Worm (Caenorhabditis elegans): ENCODE results near the gene lido-13.

Gene lido-13

ce11 chrII:3062222-3062621 is 8.1 kb upstream of the lido-13 start (continued):
- TF ChIP-seq Y53F4B.3 (GFP tag; IDR thresholded peaks at IDR 0.05) (no peak), mes-4 (tag; optimal IDR thresholded peaks at IDR 0.05) (no peak), bed-2 (GFP tag; IDR thresholded peaks at IDR 0.05) (no peak), ceh-40 (GFP tag; IDR thresholded peaks at IDR 0.05) (no peak), B0035.1 (tag; optimal IDR thresholded peaks at IDR 0.05) (no peak), Y95B8A.8 (GFP tag; IDR thresholded peaks at IDR 0.05) (peak; percentile 74; the same call in 1 of the 2 replicates), aptf-2 (GFP tag; conservative IDR thresholded peaks at IDR 0.05) (no peak), ekl-4 (GFP tag; IDR thresholded peaks at IDR 0.05) (no peak), hsf-1 (GFP tag; IDR thresholded peaks at IDR 0.05) (no peak), aptf-3 (GFP tag; IDR thresholded peaks at IDR 0.05) (no peak), repo-1 (tag; optimal IDR thresholded peaks at IDR 0.05) (no peak), dox-1 (GFP tag; IDR thresholded peaks at IDR 0.05) (no peak), rec-8 (tag; optimal IDR thresholded peaks at IDR 0.05) (no peak), tbp1 (GFP tag; optimal IDR thresholded peaks at IDR 0.05) (peak; percentile 95), nfya-2 (GFP tag; IDR thresholded peaks at IDR 0.05) (no peak), ztf-18 (tag; optimal IDR thresholded peaks at IDR 0.05) (peak; percentile 52), let-526 (GFP tag; IDR thresholded peaks at IDR 0.05) (0 out of 2 replicates have a peak, but pooled peaks have one; percentile 20), ceh-79 (tag; optimal IDR thresholded peaks at IDR 0.05) (no peak), egrh-3 (GFP tag; IDR thresholded peaks at IDR 0.05) (0 out of 2 replicates have a peak, but pooled peaks have one; percentile 5), nhr-80 (tag; optimal IDR thresholded peaks at IDR 0.05) (peak; percentile 12), ceh-91 (GFP tag; IDR thresholded peaks at IDR 0.05) (no peak), ceh-58 (GFP tag; IDR thresholded peaks at IDR 0.05) (no peak), ets-4 (GFP tag; optimal IDR thresholded peaks at IDR 0.05) (no peak), K12H6.12 (tag; optimal IDR thresholded peaks at IDR 0.05) (no peak), Y56A3A.18 (GFP tag; IDR thresholded peaks at IDR 0.05) (no peak), attf-5 (GFP tag; optimal IDR thresholded peaks at IDR 0.05) (no peak), nfyb-1 (GFP tag; IDR thresholded peaks at IDR 0.05) (peak; percentile 88), lir-1 (GFP tag; conservative IDR thresholded peaks at IDR 0.05) (no peak), rcor-1 (GFP tag; IDR thresholded peaks at IDR 0.05) (peak; percentile 56; the same call in 1 of the 2 replicates), gei-17 (GFP tag; optimal IDR thresholded peaks at IDR 0.05) (no peak), F49E8.2 (tag; optimal IDR thresholded peaks at IDR 0.05; ENCODE audit: insufficient read depth) (peak; percentile 18), athp-1 (tag; optimal IDR thresholded peaks at IDR 0.05) (no peak), K11D2.4 (GFP tag; IDR thresholded peaks at IDR 0.05) (0 out of 2 replicates have a peak, but pooled peaks have one; percentile 33), ceh-27 (GFP tag; optimal IDR thresholded peaks at IDR 0.05) (no peak), T07F8.4 (tag; optimal IDR thresholded peaks at IDR 0.05) (peak; percentile 26), madf-6 (GFP tag; IDR thresholded peaks at IDR 0.05) (peak; percentile 73), B0019.2 (GFP tag; conservative IDR thresholded peaks at IDR 0.05) (no peak), snpc-1.1 (tag; optimal IDR thresholded peaks at IDR 0.05; ENCODE audit: insufficient read depth) (peak; percentile 48), C17E4.6 (GFP tag; IDR thresholded peaks at IDR 0.05) (no peak), ceh-100 (GFP tag; IDR thresholded peaks at IDR 0.05) (peak; percentile 53; the same call in 1 of the 2 replicates), Y53G8AR.9 (GFP tag; conservative IDR thresholded peaks at IDR 0.05) (no peak; the same call in 1 of the 2 replicates), nhr-27 (tag; optimal IDR thresholded peaks at IDR 0.05) (no peak), lsl-1 (GFP tag; optimal IDR thresholded peaks at IDR 0.05) (peak; percentile 46), zim-3 (tag; optimal IDR thresholded peaks at IDR 0.05) (no peak), sdz-38 (tag; optimal IDR thresholded peaks at IDR 0.05) (no peak), snpc-4 (GFP tag; optimal IDR thresholded peaks at IDR 0.05) (peak; percentile 39), snpc-4 (tag; optimal IDR thresholded peaks at IDR 0.05) (peak in 3 of 4 experiments; percentile 41 to 62 (median 43)), tbx-9 (tag; optimal IDR thresholded peaks at IDR 0.05; ENCODE audit: borderline replicate concordance) (no peak)
